Fruit fly (Drosophila melanogaster): ENCODE data around the gene CG10185.
A peak's percentile ranks its signal among the peaks of the same experiment; 100 is the strongest.

Gene CG10185

dm6 chr3R:16067494-16067893 is at the start of gene CG10185:
Gene CG10185 (minus strand): TSS chr3R:16067594.
- TF ChIP-seq usp (GFP tag; optimal IDR thresholded peaks at IDR 0.05) (no peak), EcR (GFP tag; optimal IDR thresholded peaks at IDR 0.05) (no peak), pan (optimal IDR thresholded peaks at IDR 0.05) (no peak), psq (optimal IDR thresholded peaks at IDR 0.05) (no peak), CG8478 (optimal IDR thresholded peaks at IDR 0.05) (no peak), Dll (optimal IDR thresholded peaks at IDR 0.05) (no peak)

- no peak for TF ChIP-seq Dll (optimal IDR thresholded peaks at IDR 0.05)
- no peak for TF ChIP-seq usp (GFP tag; optimal IDR thresholded peaks at IDR 0.05)
- no peak for TF ChIP-seq CG8478 (optimal IDR thresholded peaks at IDR 0.05)
- no peak for TF ChIP-seq EcR (GFP tag; optimal IDR thresholded peaks at IDR 0.05)
- no peak for TF ChIP-seq psq (optimal IDR thresholded peaks at IDR 0.05)
- no peak for TF ChIP-seq pan (optimal IDR thresholded peaks at IDR 0.05)
These were observed 48.5 kb upstream of the CG10185 start, which contains the start of gene Sb for dm6 chr3R:16115861-16116260. Gene Sb (plus strand): TSS chr3R:16116161.

dm6 chr3R:16113124-16113523 is 45.7 kb upstream of the CG10185 start:
- TF ChIP-seq usp (GFP tag; optimal IDR thresholded peaks at IDR 0.05) (no peak), CG8478 (optimal IDR thresholded peaks at IDR 0.05) (no peak), psq (optimal IDR thresholded peaks at IDR 0.05) (no peak), pan (optimal IDR thresholded peaks at IDR 0.05) (no peak), Dll (optimal IDR thresholded peaks at IDR 0.05) (peak; percentile 54), EcR (GFP tag; optimal IDR thresholded peaks at IDR 0.05) (no peak)

- TF ChIP-seq CG8478 (optimal IDR thresholded peaks at IDR 0.05) (no peak), Dll (optimal IDR thresholded peaks at IDR 0.05) (no peak), EcR (GFP tag; optimal IDR thresholded peaks at IDR 0.05) (no peak), usp (GFP tag; optimal IDR thresholded peaks at IDR 0.05) (no peak), pan (optimal IDR thresholded peaks at IDR 0.05) (no peak), psq (optimal IDR thresholded peaks at IDR 0.05) (no peak)
These were observed 38.6 kb upstream of the CG10185 start for dm6 chr3R:16105813-16106480.

dm6 chr3R:16099268-16100240 is 32.2 kb upstream of the CG10185 start:
- peak; percentile 95 for TF ChIP-seq CG8478 (optimal IDR thresholded peaks at IDR 0.05)
- TF ChIP-seq pan (optimal IDR thresholded peaks at IDR 0.05) = no peak
- TF ChIP-seq psq (optimal IDR thresholded peaks at IDR 0.05) = no peak
- TF ChIP-seq Dll (optimal IDR thresholded peaks at IDR 0.05) = no peak
- TF ChIP-seq EcR (GFP tag; optimal IDR thresholded peaks at IDR 0.05) = no peak
- TF ChIP-seq usp (GFP tag; optimal IDR thresholded peaks at IDR 0.05) = no peak

- no peak for TF ChIP-seq Dll (optimal IDR thresholded peaks at IDR 0.05)
These were observed 31.2 kb upstream of the CG10185 start, which contains the start of the genes Mhcl and Akt for dm6 chr3R:16098333-16099267. Gene Mhcl (minus strand): TSS chr3R:16098761. Gene Akt (plus strand): TSS chr3R:16099228.

- TF ChIP-seq CG8478 (optimal IDR thresholded peaks at IDR 0.05) = no peak
- TF ChIP-seq pan (optimal IDR thresholded peaks at IDR 0.05) = no peak
- TF ChIP-seq Dll (optimal IDR thresholded peaks at IDR 0.05) = no peak
- TF ChIP-seq EcR (GFP tag; optimal IDR thresholded peaks at IDR 0.05) = peak; percentile 72 to 80
- TF ChIP-seq usp (GFP tag; optimal IDR thresholded peaks at IDR 0.05) = no peak
These were observed 30.4 kb upstream of the CG10185 start for dm6 chr3R:16097661-16098329.

- no peak for TF ChIP-seq usp (GFP tag; optimal IDR thresholded peaks at IDR 0.05)
- TF ChIP-seq EcR (GFP tag; optimal IDR thresholded peaks at IDR 0.05) = peak in 1 of 2 experiments; percentile 18
- no peak for TF ChIP-seq psq (optimal IDR thresholded peaks at IDR 0.05)
These were observed 27.5 kb upstream of the CG10185 start for dm6 chr3R:16094918-16095317.

dm6 chr3R:16094011-16094729 is 26.8 kb upstream of the CG10185 start:
- peak; percentile 86 for TF ChIP-seq pan (optimal IDR thresholded peaks at IDR 0.05)
- no peak for TF ChIP-seq Dll (optimal IDR thresholded peaks at IDR 0.05)

- TF ChIP-seq Dll (optimal IDR thresholded peaks at IDR 0.05) (no peak), EcR (GFP tag; optimal IDR thresholded peaks at IDR 0.05) (peak in 1 of 2 experiments; percentile 64)
These were observed 24.7 kb upstream of the CG10185 start for dm6 chr3R:16091910-16092627.

Measured in whole organism.